Worm (Caenorhabditis elegans) whole organism, L3 larva: Measurements from ENCODE around the gene C43D7.7.
"Not testable (repeated sequence)": the region's sequence is repeated elsewhere in the genome, so short reads cannot be mapped to it uniquely, and the experiment has no call there.

Experiments
- R02D3.7 ChIP-seq: fragments of 150-350 bp; optimal IDR thresholded peaks from 2 replicates; lab custom pipeline; 2014; ENCODE audit warnings: missing biosample characterization, missing genetic modification characterization
- aly-2 ChIP-seq: fragments of 150-350 bp; optimal IDR thresholded peaks from 2 replicates; lab custom pipeline; 2014; ENCODE audit warnings: missing biosample characterization, missing genetic modification characterization
- ceh-16 ChIP-seq: sonication (generic microtip); optimal IDR thresholded peaks from 2 replicates; lab custom pipeline; 2017; ENCODE audit warnings: missing biosample characterization, missing genetic modification characterization
- ceh-28 ChIP-seq: fragments of 150-350 bp; optimal IDR thresholded peaks from 2 replicates; lab custom pipeline; 2014; ENCODE audit warnings: missing biosample characterization, missing genetic modification reagents, missing genetic modification characterization
- ceh-82 ChIP-seq: fragments of 150-350 bp; optimal IDR thresholded peaks from 2 replicates; lab custom pipeline; 2014; ENCODE audit warnings: missing biosample characterization, missing genetic modification characterization
- ceh-9 ChIP-seq: sonication (generic microtip); optimal IDR thresholded peaks from 2 replicates; lab custom pipeline; 2018; ENCODE audit warnings: missing biosample characterization, missing genetic modification characterization
- daf-12 ChIP-seq: fragments of 150-350 bp; optimal IDR thresholded peaks from 2 replicates; lab custom pipeline; 2014; ENCODE audit warnings: missing biosample characterization, missing genetic modification reagents, missing genetic modification characterization
- egl-5 ChIP-seq: fragments of 150-350 bp; optimal IDR thresholded peaks from 2 replicates; lab custom pipeline; 2017; ENCODE audit warnings: missing biosample characterization, missing genetic modification reagents, missing genetic modification characterization, inconsistent platforms
- elt-1 ChIP-seq: fragments of 150-350 bp; optimal IDR thresholded peaks from 2 replicates; lab custom pipeline; 2014; ENCODE audit warnings: missing biosample characterization, missing genetic modification characterization
- elt-2 ChIP-seq: sonication (generic microtip); optimal IDR thresholded peaks from 2 replicates; lab custom pipeline; 2016; ENCODE audit warnings: missing genetic modification reagents, mild to moderate bottlenecking, missing genetic modification characterization, missing compliant biosample characterization
- elt-3 ChIP-seq, 3 experiments: fragments of 150-350 bp in 1 of 3; sonication (generic microtip) in 2 of 3; optimal IDR thresholded peaks; 2 replicates in 2 of 3; 4 replicates in 1 of 3; lab custom pipeline; 2014 to 2017; ENCODE audit warnings: missing biosample characterization in 3 of 3, missing genetic modification characterization in 3 of 3
- eor-1 ChIP-seq, 2 experiments: fragments of 150-350 bp; optimal IDR thresholded peaks; 2 replicates each; lab custom pipeline; 2014 to 2018; ENCODE audit warnings: missing biosample characterization in 2 of 2, missing genetic modification characterization in 2 of 2
- fkh-10 ChIP-seq: sonication (generic microtip); optimal IDR thresholded peaks from 2 replicates; lab custom pipeline; 2017; ENCODE audit warnings: missing biosample characterization, missing genetic modification reagents, missing genetic modification characterization
- fkh-2 ChIP-seq: fragments of 150-350 bp; optimal IDR thresholded peaks from 2 replicates; lab custom pipeline; 2014; ENCODE audit warnings: missing biosample characterization, missing genetic modification reagents, missing genetic modification characterization
- jun-1 ChIP-seq: fragments of 150-350 bp; optimal IDR thresholded peaks from 2 replicates; lab custom pipeline; 2014; ENCODE audit warnings: missing biosample characterization, missing genetic modification reagents, missing genetic modification characterization
- mml-1 ChIP-seq: fragments of 150-350 bp; sonication (generic microtip); optimal IDR thresholded peaks from 3 replicates; lab custom pipeline; 2014; ENCODE audit warnings: missing biosample characterization, missing genetic modification characterization
- nhr-11 ChIP-seq: fragments of 150-350 bp; optimal IDR thresholded peaks from 2 replicates; lab custom pipeline; 2014; ENCODE audit warnings: missing biosample characterization, missing genetic modification characterization
- nhr-25 ChIP-seq: sonication (generic microtip); optimal IDR thresholded peaks from 2 replicates; lab custom pipeline; 2017; ENCODE audit warnings: missing biosample characterization, missing genetic modification characterization
- nhr-28 ChIP-seq: fragments of 150-350 bp; optimal IDR thresholded peaks from 2 replicates; lab custom pipeline; 2014; ENCODE audit warnings: missing biosample characterization, missing genetic modification characterization
- nhr-43 ChIP-seq: sonication (generic microtip); optimal IDR thresholded peaks from 2 replicates; lab custom pipeline; 2016; ENCODE audit warnings: mild to moderate bottlenecking, missing genetic modification characterization, missing compliant biosample characterization; ENCODE audit not compliant: poor library complexity, severe bottlenecking
- nhr-67 ChIP-seq: fragments of 150-350 bp; optimal IDR thresholded peaks from 2 replicates; lab custom pipeline; 2014; ENCODE audit warnings: missing biosample characterization, missing genetic modification characterization
- nhr-77 ChIP-seq: fragments of 150-350 bp; optimal IDR thresholded peaks from 2 replicates; lab custom pipeline; 2014; ENCODE audit warnings: missing biosample characterization, missing genetic modification characterization
- pha-4 ChIP-seq: fragments of 150-350 bp; optimal IDR thresholded peaks from 2 replicates; lab custom pipeline; 2014; ENCODE audit warnings: missing biosample characterization, missing genetic modification reagents, missing genetic modification characterization
- pqm-1 ChIP-seq: fragments of 150-350 bp; optimal IDR thresholded peaks from 2 replicates; lab custom pipeline; 2017; ENCODE audit warnings: missing biosample characterization, missing genetic modification characterization, inconsistent platforms
- snpc-4 ChIP-seq: fragments of 150-350 bp; optimal IDR thresholded peaks from 2 replicates; lab custom pipeline; 2014; ENCODE audit warnings: missing biosample characterization, missing genetic modification characterization
- tbx-2 ChIP-seq: sonication (generic microtip); optimal IDR thresholded peaks from 2 replicates; lab custom pipeline; 2016; ENCODE audit warnings: mild to moderate bottlenecking, missing genetic modification characterization, missing compliant biosample characterization
- unc-39 ChIP-seq: sonication (generic microtip); optimal IDR thresholded peaks from 4 replicates; lab custom pipeline; 2017; ENCODE audit warnings: missing biosample characterization, missing genetic modification characterization
- unc-62 ChIP-seq: fragments of 150-350 bp; sonication (generic microtip); optimal IDR thresholded peaks from 4 replicates; lab custom pipeline; 2014; ENCODE audit warnings: missing biosample characterization, missing genetic modification reagents, missing genetic modification characterization
- ztf-4 ChIP-seq: fragments of 150-350 bp; optimal IDR thresholded peaks from 2 replicates; lab custom pipeline; 2014; ENCODE audit warnings: missing biosample characterization, missing genetic modification characterization

Gene C43D7.7

ce11 chrV:19325436-19325835, 6.1 kb upstream of the C43D7.7 start:
- TF ChIP-seq unc-62 (GFP tag; lab: Kevin White, UChicago) (no peak), ceh-9 (tag; lab: Kevin White, UChicago) (no peak), fkh-2 (no peak), ztf-4 (tag; lab: Kevin White, UChicago) (no peak), nhr-28 (tag; lab: Kevin White, UChicago) (no peak), elt-3 (tag; optimal IDR thresholded peaks at IDR 0.05; lab: Kevin White, UChicago) (no peak), mml-1 (no peak), ceh-82 (tag; lab: Kevin White, UChicago) (no peak), elt-1 (tag; lab: Kevin White, UChicago) (no peak), jun-1 (tag; lab: Kevin White, UChicago) (no peak), nhr-25 (tag; lab: Kevin White, UChicago) (no peak), egl-5 (tag; lab: Kevin White, UChicago) (no peak), ceh-16 (tag; lab: Kevin White, UChicago) (no peak), daf-12 (tag; lab: Kevin White, UChicago) (no peak), pqm-1 (tag; lab: Kevin White, UChicago) (no peak), nhr-43 (tag; lab: Kevin White, UChicago) (no peak), pha-4 (tag; lab: Kevin White, UChicago) (no peak), elt-2 (tag; lab: Kevin White, UChicago) (no peak), nhr-67 (tag; lab: Kevin White, UChicago) (no peak)

- no peak for TF ChIP-seq R02D3.7 (tag; lab: Kevin White, UChicago)
- no peak for TF ChIP-seq daf-12 (tag; lab: Kevin White, UChicago)
- TF ChIP-seq nhr-77 (tag; lab: Kevin White, UChicago), result no peak
- no peak for TF ChIP-seq nhr-25 (tag; lab: Kevin White, UChicago)
- no peak for TF ChIP-seq fkh-10 (GFP tag; lab: Kevin White, UChicago)
- no peak for TF ChIP-seq unc-39 (tag; lab: Kevin White, UChicago)
- no peak for TF ChIP-seq ceh-28 (tag; lab: Kevin White, UChicago)
- no peak for TF ChIP-seq nhr-28 (tag; lab: Kevin White, UChicago)
Observed at ce11 chrV:19322387-19322786, 3.1 kb upstream of the C43D7.7 start, which contains the start of gene C43D7.4. Gene C43D7.4 (minus strand): TSS chrV:19322487.

- no peak for TF ChIP-seq nhr-43 (tag; lab: Kevin White, UChicago)
- peak; percentile 34 for TF ChIP-seq elt-2 (tag; lab: Kevin White, UChicago)
- no peak for TF ChIP-seq eor-1 (tag; optimal IDR thresholded peaks at IDR 0.05; lab: Kevin White, UChicago)
Observed at ce11 chrV:19320385-19320784, 1.1 kb upstream of the C43D7.7 start, which contains the start of gene sdz-6. Gene sdz-6 (plus strand): TSS chrV:19320613.

ce11 chrV:19317058-19317457, 2.3 kb downstream of the C43D7.7 start, which contains the start of gene srh-208:
Gene srh-208 (plus strand): TSS chrV:19317358.
- not testable (repeated sequence) for TF ChIP-seq nhr-25, ztf-4, R02D3.7 (tag; lab: Kevin White, UChicago)

- TF ChIP-seq ceh-82 (tag; lab: Kevin White, UChicago) (no peak), nhr-11 (tag; lab: Kevin White, UChicago) (no peak), ztf-4 (tag; lab: Kevin White, UChicago) (no peak), fkh-2 (no peak), ceh-28 (tag; lab: Kevin White, UChicago) (no peak), mml-1 (no peak), tbx-2 (no peak), aly-2 (tag; lab: Kevin White, UChicago) (no peak), ceh-16 (tag; lab: Kevin White, UChicago) (no peak)
Observed at ce11 chrV:19312975-19313374, 6.3 kb downstream of the C43D7.7 start, which contains the start of gene fbxb-64. Gene fbxb-64 (plus strand): TSS chrV:19313275.

- TF ChIP-seq elt-2 (tag; lab: Kevin White, UChicago), result no peak
- no peak for TF ChIP-seq ceh-9 (tag; lab: Kevin White, UChicago)
- TF ChIP-seq elt-3 (tag; optimal IDR thresholded peaks at IDR 0.05; lab: Kevin White, UChicago), result no peak
- no peak for TF ChIP-seq unc-62 (GFP tag; lab: Kevin White, UChicago)
- no peak for TF ChIP-seq snpc-4 (tag; lab: Kevin White, UChicago)
- no peak for TF ChIP-seq tbx-2
Observed at ce11 chrV:19311391-19311790, 7.9 kb downstream of the C43D7.7 start, which contains the start of gene C43D7.8. Gene C43D7.8 (minus strand): TSS chrV:19311491.
